Fruit fly (Drosophila melanogaster) whole organism, prepupa: Measurements from ENCODE around the gene CycY.

Experiments used
- CG7368 ChIP-seq: fragments of 200-800 bp; sonication (Bioruptor generic); optimal IDR thresholded peaks from 3 replicates; lab custom pipeline; 2016; ENCODE audit warnings: missing biosample characterization, missing genetic modification characterization
- Ets21C ChIP-seq: fragments of 200-800 bp; sonication (Bioruptor generic); optimal IDR thresholded peaks from 3 replicates; lab custom pipeline; 2016; ENCODE audit warnings: missing biosample characterization, missing genetic modification characterization
- OdsH ChIP-seq: fragments of 200-800 bp; sonication (Bioruptor generic); optimal IDR thresholded peaks from 3 replicates; lab custom pipeline; 2016; ENCODE audit warnings: missing biosample characterization, missing genetic modification characterization
- fd59A ChIP-seq: fragments of 200-800 bp; sonication (Bioruptor generic); optimal IDR thresholded peaks from 2 replicates; lab custom pipeline; 2017; ENCODE audit warnings: missing biosample characterization, mild to moderate bottlenecking, missing genetic modification characterization, missing genetic modification reagents

dm6 chr2L:11836943-11837342 lies 23.4 kb upstream of the CycY start, which contains the start of gene Sfp33A4:
- no peak for TF ChIP-seq Ets21C (GFP tag; lab: Kevin White, UChicago)
- no peak for TF ChIP-seq OdsH (GFP tag; lab: Kevin White, UChicago)
- TF ChIP-seq CG7368, result no peak
- no peak for TF ChIP-seq fd59A
